Fruit fly (Drosophila melanogaster) S2 (cell line): Measurements from ENCODE around the gene Snx1.

Experiments used
- CG8478 ChIP-seq: fragments of >200 bp; optimal IDR thresholded peaks from 2 replicates; lab custom pipeline; 2018
- CTCF ChIP-seq, 2 experiments: fragments of >200 bp; optimal IDR thresholded peaks; 2 replicates each; lab custom pipeline; 2018

Snx1 gene

dm6 chr2L:3477057-3477755 is 27.7 kb downstream of the Snx1 start:
- TF ChIP-seq CTCF (optimal IDR thresholded peaks at IDR 0.05; lab: Kevin White, UChicago) (no peak), CG8478 (lab: Kevin White, UChicago) (no peak)

DNA sequence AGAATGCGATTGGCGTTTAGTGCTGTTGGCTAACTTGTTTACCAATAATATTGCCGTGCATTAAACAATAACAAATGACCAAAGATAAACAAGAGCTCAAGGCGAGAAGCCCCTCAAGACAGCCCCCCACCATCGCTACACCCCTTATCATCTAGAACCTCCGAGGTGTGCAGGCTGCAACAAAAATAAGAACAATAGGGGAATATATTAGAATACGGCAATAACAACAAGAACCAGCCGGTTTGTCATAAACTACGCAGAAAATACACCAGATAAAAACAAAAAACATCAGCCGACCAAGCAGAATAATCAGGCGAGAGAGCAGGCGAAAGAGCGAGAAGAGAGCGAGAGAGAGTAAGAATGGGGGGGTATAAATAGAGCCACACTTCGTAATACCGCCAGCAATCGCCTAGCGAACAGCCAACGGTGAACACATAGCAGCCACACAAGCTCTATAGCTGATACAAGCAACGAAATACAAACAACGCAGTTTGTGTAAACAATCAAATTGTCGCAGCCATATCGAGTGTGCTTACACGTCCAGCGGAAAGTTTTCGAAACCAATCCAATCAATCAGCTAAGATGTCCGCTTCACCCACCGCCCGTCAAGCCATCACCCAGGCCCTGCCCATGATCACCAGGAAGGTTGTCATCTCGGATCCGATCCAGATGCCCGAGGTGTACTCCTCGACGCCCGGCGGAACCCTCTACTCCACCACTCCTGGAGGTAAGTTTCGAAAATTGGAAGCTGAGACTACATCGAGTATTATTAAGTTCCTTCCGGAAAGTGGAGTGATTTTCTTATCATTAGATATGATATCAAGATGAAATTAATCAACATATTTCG is 28.8 kb downstream of the Snx1 start, which contains the start of gene Thor:
TSS of gene Thor (plus strand) at position 401 of the 847 bp plus-strand sequence.
- TF ChIP-seq CTCF (optimal IDR thresholded peaks at IDR 0.05; lab: Kevin White, UChicago) (no peak), CG8478 (lab: Kevin White, UChicago) (no peak)

dm6 chr2L:3479697-3480442 is 30.4 kb downstream of the Snx1 start:
- TF ChIP-seq CTCF (optimal IDR thresholded peaks at IDR 0.05; lab: Kevin White, UChicago): no peak

DNA sequence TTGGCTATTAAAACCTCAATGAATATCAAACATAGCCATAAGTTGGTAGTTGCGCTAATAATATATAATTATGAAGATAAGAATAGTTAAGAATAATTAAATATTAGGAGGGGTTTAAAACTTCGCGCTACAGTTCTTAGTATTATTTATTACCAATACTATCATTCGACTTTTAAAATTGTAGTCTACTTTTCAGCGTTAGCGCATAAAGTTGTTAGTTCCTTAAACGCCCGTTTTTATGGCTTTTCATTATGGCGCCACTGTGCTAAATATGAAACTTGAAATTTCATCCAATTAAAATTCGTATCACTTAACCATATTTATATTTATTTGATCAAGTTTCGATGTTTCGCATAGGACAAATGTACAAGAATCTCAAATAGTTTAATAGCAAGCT is 31.0 kb downstream of the Snx1 start:
- TF ChIP-seq CG8478 (lab: Kevin White, UChicago) (no peak), CTCF (optimal IDR thresholded peaks at IDR 0.05; lab: Kevin White, UChicago) (peak; percentile 67 to 89)

DNA sequence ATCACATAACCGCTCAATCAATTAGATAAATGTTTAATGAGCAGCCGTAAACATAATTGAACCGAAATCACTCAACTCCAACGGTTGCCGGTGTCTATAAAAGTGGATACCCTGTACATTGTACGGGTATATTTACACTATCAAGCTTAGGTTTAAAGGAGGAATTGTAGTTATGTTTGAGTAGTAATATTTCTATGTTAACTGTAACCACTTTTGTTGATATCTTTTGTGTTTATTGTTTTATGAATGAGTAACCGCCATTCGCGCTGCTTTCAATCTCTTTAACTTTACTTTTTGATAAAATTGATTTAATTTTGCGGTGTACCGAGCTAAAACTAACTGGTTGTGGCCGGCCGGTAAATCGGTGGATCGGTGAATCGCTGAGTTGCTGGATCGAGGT is 32.6 kb downstream of the Snx1 start:
- TF ChIP-seq CTCF (optimal IDR thresholded peaks at IDR 0.05; lab: Kevin White, UChicago) (no peak), CG8478 (lab: Kevin White, UChicago) (no peak)

DNA sequence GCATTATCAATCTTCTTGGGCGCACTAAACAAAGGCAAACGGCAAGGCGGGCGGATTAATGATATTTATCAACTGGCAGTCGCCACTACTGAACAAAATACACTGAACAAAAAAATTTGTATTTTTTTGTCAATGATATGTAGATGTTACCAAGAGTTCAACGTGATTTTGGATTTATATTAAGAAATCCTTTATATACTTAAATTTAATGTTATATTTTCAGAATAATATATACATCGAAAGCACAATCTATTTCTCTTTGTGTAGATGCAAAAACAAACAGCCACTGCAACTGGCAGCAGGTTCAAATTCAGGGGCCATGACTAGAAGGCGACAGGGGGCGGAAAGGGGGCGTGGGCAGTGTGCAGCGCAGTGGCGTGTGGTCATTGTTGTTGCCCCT is 33.2 kb downstream of the Snx1 start:
- no peak for TF ChIP-seq CTCF (optimal IDR thresholded peaks at IDR 0.05; lab: Kevin White, UChicago)
- TF ChIP-seq CG8478 (lab: Kevin White, UChicago): no peak

DNA sequence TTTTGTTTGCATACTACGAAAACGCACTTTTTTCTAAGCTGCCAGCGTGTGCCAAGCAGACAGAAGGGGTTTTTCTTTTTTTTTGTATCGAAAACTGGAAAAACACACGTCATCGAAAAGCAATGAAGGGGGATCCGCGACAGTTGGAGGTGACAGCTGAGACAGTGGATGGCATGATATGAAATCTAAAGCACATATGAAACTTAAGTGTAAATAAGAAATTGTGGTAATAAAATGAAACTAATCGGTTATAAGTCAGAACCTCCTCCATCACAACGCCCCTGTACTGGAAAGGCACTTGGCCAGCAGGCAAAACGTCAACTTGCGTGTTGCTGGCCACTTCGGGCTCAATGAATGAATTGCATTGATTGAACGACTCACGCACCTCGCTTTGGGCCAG is 34.2 kb downstream of the Snx1 start:
- no peak for TF ChIP-seq CG8478 (lab: Kevin White, UChicago)
- no peak for TF ChIP-seq CTCF (optimal IDR thresholded peaks at IDR 0.05; lab: Kevin White, UChicago)

- TF ChIP-seq CG8478 (lab: Kevin White, UChicago): no peak
- no peak for TF ChIP-seq CTCF (optimal IDR thresholded peaks at IDR 0.05; lab: Kevin White, UChicago)
These were observed 35.3 kb downstream of the Snx1 start for dm6 chr2L:3484759-3485158.

dm6 chr2L:3485506-3485905 is 36.0 kb downstream of the Snx1 start:
- TF ChIP-seq CTCF (optimal IDR thresholded peaks at IDR 0.05; lab: Kevin White, UChicago) (no peak), CG8478 (lab: Kevin White, UChicago) (no peak)

DNA sequence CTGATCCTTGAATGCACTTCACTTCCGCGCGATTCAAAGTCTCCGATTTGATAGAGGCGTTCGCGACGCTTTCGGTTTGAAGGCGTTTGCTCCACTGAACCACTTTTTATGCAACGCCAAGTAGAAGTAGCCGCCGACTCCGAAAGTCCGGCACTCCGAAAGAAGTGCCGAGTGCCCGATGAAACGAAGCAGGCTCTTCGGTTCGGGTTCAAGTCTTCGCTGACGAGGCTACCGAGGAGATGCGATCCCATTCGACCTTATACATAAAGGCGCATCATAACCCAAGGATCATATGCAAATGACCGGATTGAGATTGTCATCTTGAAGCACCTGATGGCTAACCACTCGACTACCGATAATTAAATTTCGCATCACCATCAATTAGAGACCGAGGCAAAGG is 41.5 kb downstream of the Snx1 start, which contains the start of gene CG15414:
TSS of gene CG15414 (minus strand) at position 101 of the 400 bp plus-strand sequence.
- TF ChIP-seq CTCF (optimal IDR thresholded peaks at IDR 0.05; lab: Kevin White, UChicago) (peak; percentile 22 to 31), CG8478 (lab: Kevin White, UChicago) (no peak)

DNA sequence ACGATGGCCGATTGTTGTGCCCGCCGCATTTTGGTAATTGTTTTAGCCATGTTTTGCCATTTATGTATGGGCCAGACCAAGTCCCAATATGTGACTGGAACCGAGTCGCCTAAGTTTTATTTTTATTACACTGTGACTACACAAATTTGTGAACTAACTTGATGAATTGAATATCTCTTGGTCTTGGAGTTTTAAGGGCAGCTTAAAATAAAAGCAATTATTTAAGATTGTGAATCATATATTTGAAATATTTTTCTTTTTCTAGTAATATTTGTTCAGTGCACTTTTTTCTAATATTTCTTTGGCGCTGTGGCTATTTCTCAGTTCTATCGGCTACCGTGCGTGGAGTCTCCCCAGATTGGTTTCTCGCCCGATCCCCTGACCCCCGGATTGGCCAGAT is 44.0 kb downstream of the Snx1 start:
- no peak for TF ChIP-seq CTCF (optimal IDR thresholded peaks at IDR 0.05; lab: Kevin White, UChicago)
- no peak for TF ChIP-seq CG8478 (lab: Kevin White, UChicago)

DNA sequence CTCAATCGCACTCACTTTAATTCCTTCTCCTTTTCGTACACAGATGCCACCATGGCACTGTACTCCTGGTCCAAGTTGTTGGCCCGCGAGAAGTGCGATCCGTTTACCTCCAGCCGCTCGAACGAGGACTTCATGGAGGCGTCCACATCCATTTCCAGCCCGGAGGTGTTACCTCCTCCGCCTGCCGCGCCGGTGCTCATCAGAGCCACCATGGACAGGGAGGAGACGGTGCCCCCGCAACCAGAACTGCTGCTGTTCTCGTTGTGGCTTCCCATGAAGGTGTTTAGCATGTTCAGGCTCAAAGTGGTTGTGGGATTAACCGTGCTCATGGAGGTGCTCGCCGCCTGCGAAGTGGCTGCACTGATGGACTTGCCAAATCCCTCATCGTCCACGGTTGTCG is 46.0 kb downstream of the Snx1 start:
- TF ChIP-seq CTCF (optimal IDR thresholded peaks at IDR 0.05; lab: Kevin White, UChicago) (no peak), CG8478 (lab: Kevin White, UChicago) (no peak)
